Fruit fly (Drosophila melanogaster) S2 (cell line): Measurements from ENCODE around the gene slmb.

Experiments
- CG8478 ChIP-seq: fragments of >200 bp; optimal IDR thresholded peaks from 2 replicates; lab custom pipeline; 2018
- CTCF ChIP-seq, 2 experiments: fragments of >200 bp; optimal IDR thresholded peaks; 2 replicates each; lab custom pipeline; 2018

DNA sequence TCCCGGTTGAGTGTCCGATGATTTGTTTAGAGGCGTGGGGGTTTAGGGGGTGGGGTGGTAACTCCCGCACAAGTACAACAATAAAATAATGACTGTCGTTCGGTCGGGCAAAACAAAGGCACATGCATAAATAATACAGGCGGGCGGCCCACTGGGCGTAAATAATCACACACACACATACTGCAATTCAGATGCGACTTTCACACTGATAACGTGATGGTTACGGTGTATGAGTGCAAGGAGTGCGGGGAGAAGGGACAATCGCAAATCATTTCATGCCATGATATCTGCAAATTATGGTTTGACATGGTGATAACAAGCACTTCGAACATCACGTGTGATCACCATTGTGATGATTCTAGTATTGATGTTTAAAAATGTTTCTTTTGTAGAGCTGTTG is 22.8 kb upstream of the slmb start:
- TF ChIP-seq CG8478 (no peak), CTCF (optimal IDR thresholded peaks at IDR 0.05; lab: Kevin White, UChicago) (no peak)
